Worm (Caenorhabditis elegans) whole organism, late embryonic: Measurements from ENCODE around the gene cyp-34A8.

Experiments
- C08G9.2 ChIP-seq: sonication (generic microtip); optimal IDR thresholded peaks from 2 replicates; lab custom pipeline; 2016; ENCODE audit warnings: mild to moderate bottlenecking, missing genetic modification characterization, moderate library complexity, missing compliant biosample characterization
- C38D4.7 ChIP-seq: fragments of 200-800 bp; sonication (Bioruptor generic); optimal IDR thresholded peaks from 2 replicates; lab custom pipeline; 2018; ENCODE audit warnings: mild to moderate bottlenecking, missing genetic modification characterization, moderate library complexity, missing compliant biosample characterization
- F13H6.1 ChIP-seq: sonication (generic microtip); optimal IDR thresholded peaks from 2 replicates; lab custom pipeline; 2016; ENCODE audit warnings: missing genetic modification characterization, missing compliant biosample characterization
- K09A11.1 ChIP-seq: sonication (generic microtip); optimal IDR thresholded peaks from 2 replicates; lab custom pipeline; 2017; ENCODE audit warnings: antibody characterized with exemption, mild to moderate bottlenecking, missing genetic modification characterization, missing compliant biosample characterization; ENCODE audit not compliant: insufficient read depth
- T23F11.4 ChIP-seq: fragments of 200-800 bp; sonication (Bioruptor generic); optimal IDR thresholded peaks from 2 replicates; lab custom pipeline; 2018; ENCODE audit warnings: mild to moderate bottlenecking, missing genetic modification characterization, missing compliant biosample characterization
- Y22D7AL.16 ChIP-seq: sonication (generic microtip); optimal IDR thresholded peaks from 2 replicates; lab custom pipeline; 2016; ENCODE audit warnings: missing genetic modification characterization, missing compliant biosample characterization
- ceh-18 ChIP-seq: sonication (generic microtip); optimal IDR thresholded peaks from 2 replicates; lab custom pipeline; 2016; ENCODE audit warnings: missing genetic modification characterization, missing compliant biosample characterization
- ceh-19 ChIP-seq: fragments of 200-800 bp; sonication (Bioruptor generic); optimal IDR thresholded peaks from 2 replicates; lab custom pipeline; 2018; ENCODE audit warnings: mild to moderate bottlenecking, missing genetic modification characterization, missing compliant biosample characterization
- ceh-22 ChIP-seq: sonication (generic microtip); optimal IDR thresholded peaks from 2 replicates; lab custom pipeline; 2017; ENCODE audit warnings: missing biosample characterization, missing genetic modification characterization
- ceh-30 ChIP-seq: fragments of 150-350 bp; optimal IDR thresholded peaks from 2 replicates; lab custom pipeline; 2014; ENCODE audit warnings: missing biosample characterization, missing genetic modification characterization
- ceh-31 ChIP-seq: sonication (generic microtip); optimal IDR thresholded peaks from 2 replicates; lab custom pipeline; 2016; ENCODE audit warnings: missing genetic modification characterization, missing compliant biosample characterization
- ceh-34 ChIP-seq: sonication (generic microtip); optimal IDR thresholded peaks from 2 replicates; lab custom pipeline; 2016; ENCODE audit warnings: mild to moderate bottlenecking, missing genetic modification characterization, missing compliant biosample characterization
- ceh-6 ChIP-seq: fragments of 200-800 bp; sonication (Bioruptor generic); optimal IDR thresholded peaks from 2 replicates; lab custom pipeline; 2018; ENCODE audit warnings: mild to moderate bottlenecking, missing genetic modification characterization, missing compliant biosample characterization
- ceh-9 ChIP-seq: sonication (generic microtip); optimal IDR thresholded peaks from 2 replicates; lab custom pipeline; 2016; ENCODE audit warnings: mild to moderate bottlenecking, missing genetic modification characterization, inconsistent platforms, missing compliant biosample characterization
- dve-1 ChIP-seq: sonication (generic microtip); optimal IDR thresholded peaks from 2 replicates; lab custom pipeline; 2017; ENCODE audit warnings: antibody characterized with exemption, mild to moderate bottlenecking, missing genetic modification characterization, missing compliant biosample characterization
- elt-4 ChIP-seq: sonication (generic microtip); optimal IDR thresholded peaks from 2 replicates; lab custom pipeline; 2016; ENCODE audit warnings: missing genetic modification characterization, missing compliant biosample characterization
- ets-4 ChIP-seq: sonication (generic microtip); optimal IDR thresholded peaks from 2 replicates; lab custom pipeline; 2016; ENCODE audit warnings: missing genetic modification characterization, missing compliant biosample characterization
- eyg-1 ChIP-seq: sonication (generic microtip); optimal IDR thresholded peaks from 2 replicates; lab custom pipeline; 2016; ENCODE audit warnings: missing genotype, missing genetic modification characterization, missing compliant biosample characterization
- hlh-13 ChIP-seq: fragments of 200-800 bp; sonication (Bioruptor generic); optimal IDR thresholded peaks from 2 replicates; lab custom pipeline; 2018; ENCODE audit warnings: mild to moderate bottlenecking, missing genetic modification characterization, missing compliant biosample characterization
- hlh-15 ChIP-seq: sonication (generic microtip); optimal IDR thresholded peaks from 2 replicates; lab custom pipeline; 2016; ENCODE audit warnings: missing genetic modification characterization, missing compliant biosample characterization
- hlh-30 ChIP-seq: sonication (generic microtip); optimal IDR thresholded peaks from 2 replicates; lab custom pipeline; 2017; ENCODE audit warnings: antibody characterized with exemption, missing genetic modification characterization, missing compliant biosample characterization; ENCODE audit not compliant: insufficient read depth
- hlh-8 ChIP-seq: sonication (generic microtip); optimal IDR thresholded peaks from 2 replicates; lab custom pipeline; 2016; ENCODE audit warnings: missing genotype, missing genetic modification characterization, missing compliant biosample characterization
- lim-6 ChIP-seq: sonication (generic microtip); optimal IDR thresholded peaks from 2 replicates; lab custom pipeline; 2016; ENCODE audit warnings: missing genetic modification characterization, missing compliant biosample characterization
- nhr-11 ChIP-seq: fragments of 150-350 bp; optimal IDR thresholded peaks from 2 replicates; lab custom pipeline; 2014; ENCODE audit warnings: missing biosample characterization, missing genetic modification characterization
- npax-4 ChIP-seq: sonication (generic microtip); optimal IDR thresholded peaks from 2 replicates; lab custom pipeline; 2016; ENCODE audit warnings: missing genetic modification characterization, missing compliant biosample characterization
- odd-2 ChIP-seq: sonication (generic microtip); optimal IDR thresholded peaks from 2 replicates; lab custom pipeline; 2017; ENCODE audit warnings: antibody characterized with exemption, mild to moderate bottlenecking, missing genetic modification characterization, missing compliant biosample characterization
- pag-3 ChIP-seq: sonication (generic microtip); optimal IDR thresholded peaks from 2 replicates; lab custom pipeline; 2016; ENCODE audit warnings: missing compliant biosample characterization, missing genetic modification characterization, borderline replicate concordance
- pax-1 ChIP-seq: fragments of 150-350 bp; optimal IDR thresholded peaks from 2 replicates; lab custom pipeline; 2014; ENCODE audit warnings: missing biosample characterization, missing genetic modification characterization
- pqm-1 ChIP-seq: sonication (generic microtip); optimal IDR thresholded peaks from 2 replicates; lab custom pipeline; 2016; ENCODE audit warnings: missing genetic modification characterization, missing compliant biosample characterization
- sdc-2 ChIP-seq: sonication (generic microtip); optimal IDR thresholded peaks from 2 replicates; lab custom pipeline; 2016; ENCODE audit warnings: missing genotype, missing genetic modification characterization, missing compliant biosample characterization
- tbx-7 ChIP-seq: sonication (generic microtip); optimal IDR thresholded peaks from 2 replicates; lab custom pipeline; 2016; ENCODE audit warnings: missing genotype, missing genetic modification characterization, missing compliant biosample characterization
- ttx-3 ChIP-seq: sonication (generic microtip); optimal IDR thresholded peaks from 2 replicates; lab custom pipeline; 2016; ENCODE audit warnings: missing genetic modification reagents, missing genetic modification characterization, missing compliant biosample characterization
- unc-55 ChIP-seq: sonication (generic microtip); optimal IDR thresholded peaks from 2 replicates; lab custom pipeline; 2017; ENCODE audit warnings: missing biosample characterization, missing genetic modification reagents, missing genetic modification characterization
- unc-86 ChIP-seq: sonication (generic microtip); optimal IDR thresholded peaks from 2 replicates; lab custom pipeline; 2016; ENCODE audit warnings: missing genetic modification characterization, missing compliant biosample characterization
- ztf-16 ChIP-seq: sonication (generic microtip); optimal IDR thresholded peaks from 2 replicates; lab custom pipeline; 2017; ENCODE audit warnings: missing genetic modification characterization, missing compliant biosample characterization

The cyp-34A8 gene

ce11 chrV:3968929-3969328, 1.3 kb upstream of the cyp-34A8 start:
- no peak for TF ChIP-seq C08G9.2 (tag; lab: Kevin White, UChicago)
- no peak for TF ChIP-seq Y22D7AL.16 (tag; lab: Kevin White, UChicago)
- TF ChIP-seq odd-2: no peak
- no peak for TF ChIP-seq ceh-31 (tag; lab: Kevin White, UChicago)
- no peak for TF ChIP-seq hlh-8 (tag; lab: Kevin White, UChicago)
- no peak for TF ChIP-seq eyg-1 (tag; lab: Kevin White, UChicago)
- no peak for TF ChIP-seq ztf-16 (tag; lab: Kevin White, UChicago)
- no peak for TF ChIP-seq ceh-19 (GFP tag; lab: Kevin White, UChicago)
- no peak for TF ChIP-seq hlh-13 (GFP tag; lab: Kevin White, UChicago)
- no peak for TF ChIP-seq sdc-2 (tag; lab: Kevin White, UChicago)
- TF ChIP-seq hlh-30 (tag; lab: Kevin White, UChicago): no peak
- TF ChIP-seq lim-6 (tag; lab: Kevin White, UChicago): no peak
- TF ChIP-seq pqm-1 (tag; lab: Kevin White, UChicago): no peak
- TF ChIP-seq ceh-30: no peak
- TF ChIP-seq nhr-11 (tag; lab: Kevin White, UChicago): no peak
- TF ChIP-seq unc-86: no peak
- no peak for TF ChIP-seq unc-55 (GFP tag; lab: Kevin White, UChicago)
- TF ChIP-seq ceh-34: no peak

ce11 chrV:3963715-3964114, 3.9 kb downstream of the cyp-34A8 start, which contains the start of gene cyp-34A7:
Gene cyp-34A7 (minus strand): TSS chrV:3963815.
- TF ChIP-seq C38D4.7 (GFP tag; lab: Kevin White, UChicago) (no peak), pax-1 (no peak), K09A11.1 (no peak), F13H6.1 (tag; lab: Kevin White, UChicago) (no peak), hlh-15 (tag; lab: Kevin White, UChicago) (no peak), ceh-9 (tag; lab: Kevin White, UChicago) (no peak)

ce11 chrV:3961235-3961634, 6.4 kb downstream of the cyp-34A8 start, which contains the start of gene cyp-34A6:
Gene cyp-34A6 (minus strand): TSS chrV:3961335.
- TF ChIP-seq T23F11.4 (GFP tag; lab: Kevin White, UChicago) (no peak), tbx-7 (no peak), C38D4.7 (GFP tag; lab: Kevin White, UChicago) (no peak), pag-3 (tag; lab: Kevin White, UChicago) (no peak), ceh-34 (no peak), dve-1 (tag; lab: Kevin White, UChicago) (no peak)
- TF ChIP-seq, all 69 proteins: peak for 0

- TF ChIP-seq ceh-18 (tag; lab: Kevin White, UChicago): no peak
These were observed 10.0 kb downstream of the cyp-34A8 start, which contains the start of gene cyp-34A5 for ce11 chrV:3957608-3958007. Gene cyp-34A5 (minus strand): TSS chrV:3957708.

- TF ChIP-seq npax-4 (tag; lab: Kevin White, UChicago): no peak
- no peak for TF ChIP-seq T23F11.4 (GFP tag; lab: Kevin White, UChicago)
- TF ChIP-seq ceh-22 (tag; lab: Kevin White, UChicago): no peak
- TF ChIP-seq ceh-6: no peak
- TF ChIP-seq ttx-3 (tag; lab: Kevin White, UChicago): no peak
- TF ChIP-seq pag-3 (tag; lab: Kevin White, UChicago): no peak
- TF ChIP-seq ceh-31 (tag; lab: Kevin White, UChicago): no peak
- TF ChIP-seq elt-4 (tag; lab: Kevin White, UChicago): no peak
- TF ChIP-seq ets-4 (tag; lab: Kevin White, UChicago): no peak
- no peak for TF ChIP-seq hlh-15 (tag; lab: Kevin White, UChicago)
- TF ChIP-seq hlh-30 (tag; lab: Kevin White, UChicago): no peak
- TF ChIP-seq ceh-9 (tag; lab: Kevin White, UChicago): no peak
- TF ChIP-seq C08G9.2 (tag; lab: Kevin White, UChicago): no peak
These were observed 13.9 kb downstream of the cyp-34A8 start, which contains the start of gene str-247 for ce11 chrV:3953739-3954138. Gene str-247 (plus strand): TSS chrV:3954039.
